Fruit fly (Drosophila melanogaster) whole organism, embryonic: ENCODE results near the gene CG15742.
A peak's percentile ranks its signal among the peaks of the same experiment; 100 is the strongest.

Source experiments
- CG10431 ChIP-seq: fragments of 200-800 bp; sonication (Bioruptor generic); optimal IDR thresholded peaks from 3 replicates; lab custom pipeline; 2018; ENCODE audit warnings: missing biosample characterization, mild to moderate bottlenecking, missing genetic modification characterization
- CG11696 ChIP-seq: fragments of 200-800 bp; sonication (Bioruptor generic); IDR thresholded peaks from 2 replicates; pipeline ENCODE4 v1.3.6; 2022; ENCODE audit warnings: missing biosample characterization, missing genetic modification characterization
- CG13123 ChIP-seq: fragments of 200-800 bp; sonication (Bioruptor generic); optimal IDR thresholded peaks from 2 replicates; lab custom pipeline; 2016; ENCODE audit warnings: missing biosample characterization, missing genetic modification characterization
- CG18262 ChIP-seq: fragments of 200-800 bp; optimal IDR thresholded peaks from 3 replicates; lab custom pipeline; 2019; ENCODE audit warnings: missing biosample characterization, mild to moderate bottlenecking, missing genetic modification characterization, moderate library complexity
- CG18476 ChIP-seq: fragments of 200-800 bp; sonication (Bioruptor generic); optimal IDR thresholded peaks from 2 replicates; lab custom pipeline; 2016; ENCODE audit warnings: missing biosample characterization, mild to moderate bottlenecking, missing genetic modification characterization
- CG2199 ChIP-seq: fragments of 200-800 bp; sonication (Bioruptor generic); IDR thresholded peaks from 3 replicates; pipeline ENCODE4 v1.3.6; 2022; ENCODE audit warnings: missing biosample characterization, missing genetic modification characterization
- CG31224 ChIP-seq: fragments of 200-800 bp; sonication (Bioruptor generic); IDR thresholded peaks from 2 replicates; pipeline ENCODE4 v1.3.6; 2022; ENCODE audit warnings: missing biosample characterization, missing genetic modification characterization
- CG4404 ChIP-seq: fragments of 200-800 bp; sonication (Bioruptor generic); IDR thresholded peaks from 2 replicates; pipeline ENCODE4 v1.3.6; 2022; ENCODE audit warnings: missing biosample characterization, missing genetic modification characterization
- CG4820 ChIP-seq: fragments of 200-800 bp; sonication (Bioruptor generic); optimal IDR thresholded peaks from 3 replicates; lab custom pipeline; 2016; ENCODE audit warnings: missing biosample characterization, missing genetic modification characterization
- CG6254 ChIP-seq: fragments of 200-800 bp; sonication (Bioruptor generic); optimal IDR thresholded peaks from 3 replicates; lab custom pipeline; 2017; ENCODE audit warnings: mild to moderate bottlenecking, missing biosample characterization, missing genetic modification reagents, missing genetic modification characterization
- CG8290 ChIP-seq, 3 experiments: fragments of 200-800 bp; sonication (Bioruptor generic); optimal IDR thresholded peaks; 2 replicates each; lab custom pipeline; 2016 to 2019; ENCODE audit warnings: missing biosample characterization in 3 of 3, missing genetic modification characterization in 3 of 3, mild to moderate bottlenecking in 2 of 3, moderate library complexity in 1 of 3
- CG8388 ChIP-seq: fragments of 200-800 bp; sonication (Bioruptor generic); optimal IDR thresholded peaks from 2 replicates; lab custom pipeline; 2019; ENCODE audit warnings: missing biosample characterization, mild to moderate bottlenecking, missing genetic modification characterization, moderate library complexity
- CG8924 ChIP-seq: fragments of 200-800 bp; optimal IDR thresholded peaks from 3 replicates; lab custom pipeline; 2019; ENCODE audit warnings: missing biosample characterization, mild to moderate bottlenecking, missing genetic modification characterization, moderate library complexity
- CG9437 ChIP-seq: fragments of 200-800 bp; sonication (Bioruptor generic); optimal IDR thresholded peaks from 2 replicates; lab custom pipeline; 2018; ENCODE audit warnings: missing biosample characterization, mild to moderate bottlenecking, missing genetic modification characterization
- CG9876 ChIP-seq: fragments of 200-800 bp; sonication (Bioruptor generic); optimal IDR thresholded peaks from 2 replicates; lab custom pipeline; 2016; ENCODE audit warnings: missing biosample characterization, missing genetic modification characterization
- CHES-1-like ChIP-seq: fragments of 200-800 bp; sonication (Bioruptor generic); optimal IDR thresholded peaks from 2 replicates; lab custom pipeline; 2016; ENCODE audit warnings: missing biosample characterization, missing genetic modification characterization
- Dref ChIP-seq: fragments of 200-800 bp; sonication (Bioruptor generic); IDR thresholded peaks from 2 replicates; pipeline ENCODE4 v1.3.6; 2022; ENCODE audit warnings: missing biosample characterization, missing genetic modification characterization
- Gug ChIP-seq: fragments of 200-800 bp; sonication (Bioruptor generic); IDR thresholded peaks from 4 replicates; pipeline ENCODE4 v1.3.6; 2022; ENCODE audit warnings: missing biosample characterization, missing genetic modification characterization
- H15 ChIP-seq: fragments of 200-800 bp; sonication (Bioruptor generic); IDR thresholded peaks from 3 replicates; pipeline ENCODE4 v1.3.6; 2022; ENCODE audit warnings: missing biosample characterization, missing genetic modification characterization
- HHEX ChIP-seq: fragments of 200-800 bp; sonication (Bioruptor generic); optimal IDR thresholded peaks from 3 replicates; lab custom pipeline; 2017; ENCODE audit warnings: missing biosample characterization, mild to moderate bottlenecking, missing genetic modification characterization, missing genetic modification reagents
- HLH4C ChIP-seq: fragments of 200-800 bp; sonication (Bioruptor generic); IDR thresholded peaks from 3 replicates; pipeline ENCODE4 v1.3.6; 2022; ENCODE audit warnings: missing biosample characterization, missing genetic modification characterization; ENCODE audit not compliant: partially characterized antibody
- MESR4 ChIP-seq: fragments of 200-800 bp; sonication (Bioruptor generic); optimal IDR thresholded peaks from 2 replicates; lab custom pipeline; 2018; ENCODE audit warnings: missing biosample characterization, mild to moderate bottlenecking, missing genetic modification characterization, moderate library complexity
- Med ChIP-seq: fragments of 200-800 bp; sonication (Bioruptor generic); peaks from one replicate; lab custom pipeline; 2016; ENCODE audit warnings: missing biosample characterization, missing genetic modification characterization, mild to moderate bottlenecking, inconsistent platforms, moderate library complexity
- NK7.1 ChIP-seq: fragments of 200-800 bp; sonication (Bioruptor generic); optimal IDR thresholded peaks from 3 replicates; lab custom pipeline; 2016; ENCODE audit warnings: missing biosample characterization, missing genetic modification characterization
- Ravus ChIP-seq: fragments of 200-800 bp; sonication (Bioruptor generic); IDR thresholded peaks from 2 replicates; pipeline ENCODE4 v1.3.6; 2022; ENCODE audit warnings: missing biosample characterization, missing genetic modification characterization
- Scr ChIP-seq: fragments of 200-800 bp; sonication (Bioruptor generic); IDR thresholded peaks from 2 replicates; pipeline ENCODE4 v1.3.6; 2022; ENCODE audit warnings: missing biosample characterization, missing genetic modification characterization; ENCODE audit not compliant: partially characterized antibody
- Sry-β ChIP-seq: fragments of 200-800 bp; sonication (Bioruptor generic); optimal IDR thresholded peaks from 2 replicates; lab custom pipeline; 2018; ENCODE audit warnings: missing biosample characterization, mild to moderate bottlenecking, missing genetic modification characterization, moderate library complexity
- ara ChIP-seq: fragments of 200-800 bp; sonication (Bioruptor generic); IDR thresholded peaks from 2 replicates; pipeline ENCODE4 v1.3.6; 2022; ENCODE audit warnings: missing biosample characterization, missing genetic modification characterization
- ato ChIP-seq: fragments of 200-800 bp; sonication (Bioruptor generic); IDR thresholded peaks from 2 replicates; pipeline ENCODE4 v1.3.6; 2022; ENCODE audit warnings: missing biosample characterization, missing genetic modification characterization; ENCODE audit not compliant: partially characterized antibody
- caup ChIP-seq: fragments of 200-800 bp; sonication (Bioruptor generic); optimal IDR thresholded peaks from 3 replicates; lab custom pipeline; 2017; ENCODE audit warnings: missing biosample characterization, mild to moderate bottlenecking, missing genetic modification characterization, moderate library complexity; ENCODE audit not compliant: severe bottlenecking
- da ChIP-seq: fragments of 200-800 bp; sonication (Bioruptor generic); optimal IDR thresholded peaks from 2 replicates; lab custom pipeline; 2016; ENCODE audit warnings: missing biosample characterization, missing genetic modification characterization
- dati ChIP-seq: fragments of 200-800 bp; sonication (Bioruptor generic); IDR thresholded peaks from 2 replicates; pipeline ENCODE4 v1.3.6; 2022; ENCODE audit warnings: missing biosample characterization, missing genetic modification characterization
- dm ChIP-seq: fragments of 200-800 bp; sonication (Bioruptor generic); optimal IDR thresholded peaks from 3 replicates; lab custom pipeline; 2016; ENCODE audit warnings: missing biosample characterization, missing genetic modification characterization
- fd64A ChIP-seq: fragments of 200-800 bp; sonication (Bioruptor generic); optimal IDR thresholded peaks from 3 replicates; lab custom pipeline; 2018; ENCODE audit warnings: missing biosample characterization, mild to moderate bottlenecking, missing genetic modification characterization
- ham ChIP-seq: fragments of 200-800 bp; sonication (Bioruptor generic); IDR thresholded peaks from 2 replicates; pipeline ENCODE4 v1.3.6; 2022; ENCODE audit warnings: missing biosample characterization, missing genetic modification characterization
- klu ChIP-seq: fragments of 200-800 bp; sonication (Bioruptor generic); IDR thresholded peaks from 2 replicates; pipeline ENCODE4 v1.3.6; 2022; ENCODE audit warnings: missing biosample characterization, missing genetic modification characterization
- knrl ChIP-seq: fragments of 200-800 bp; sonication (Bioruptor generic); IDR thresholded peaks from 3 replicates; pipeline ENCODE4 v1.3.6; 2022; ENCODE audit warnings: missing biosample characterization, missing genetic modification characterization; ENCODE audit not compliant: partially characterized antibody
- lmd ChIP-seq: fragments of 200-800 bp; sonication (Bioruptor generic); IDR thresholded peaks from 2 replicates; pipeline ENCODE4 v1.3.6; 2022; ENCODE audit warnings: missing biosample characterization, missing genetic modification characterization
- mirr ChIP-seq: fragments of 200-800 bp; sonication (Bioruptor generic); optimal IDR thresholded peaks from 3 replicates; lab custom pipeline; 2018; ENCODE audit warnings: missing biosample characterization, mild to moderate bottlenecking, missing genetic modification characterization
- sc ChIP-seq, 3 experiments: fragments of >200 bp in 2 of 3; fragments of 200-800 bp in 1 of 3; sonication (Bioruptor generic) in 1 of 3; optimal IDR thresholded peaks; 2 replicates in 2 of 3; 3 replicates in 1 of 3; lab custom pipeline; 2017; ENCODE audit warnings: mild to moderate bottlenecking in 1 of 3, missing biosample characterization in 1 of 3, missing genetic modification characterization in 1 of 3, missing genetic modification reagents in 1 of 3
- sens ChIP-seq: fragments of 200-800 bp; sonication (Bioruptor generic); peaks from one replicate; lab custom pipeline; 2016; ENCODE audit warnings: missing biosample characterization, missing genetic modification characterization
- sim ChIP-seq: fragments of 200-800 bp; sonication (Bioruptor generic); IDR thresholded peaks from 2 replicates; pipeline ENCODE4 v1.3.6; 2022; ENCODE audit warnings: missing biosample characterization, missing genetic modification characterization
- sisA ChIP-seq: fragments of 200-800 bp; sonication (Bioruptor generic); IDR thresholded peaks from 2 replicates; pipeline ENCODE4 v1.3.6; 2022; ENCODE audit warnings: missing biosample characterization, missing genetic modification characterization
- slp2 ChIP-seq: fragments of 200-800 bp; sonication (Bioruptor generic); optimal IDR thresholded peaks from 2 replicates; lab custom pipeline; 2016; ENCODE audit warnings: missing biosample characterization, missing genetic modification characterization
- sr ChIP-seq: fragments of 200-800 bp; sonication (Bioruptor generic); IDR thresholded peaks from 3 replicates; pipeline ENCODE4 v1.3.6; 2022; ENCODE audit warnings: missing biosample characterization, missing genetic modification characterization
- ssp ChIP-seq: fragments of 200-800 bp; sonication (Bioruptor generic); IDR thresholded peaks from 2 replicates; pipeline ENCODE4 v1.3.6; 2022; ENCODE audit warnings: missing biosample characterization, missing genetic modification characterization
- wek ChIP-seq: fragments of 200-800 bp; sonication (Bioruptor generic); optimal IDR thresholded peaks from 3 replicates; lab custom pipeline; 2018; ENCODE audit warnings: missing biosample characterization, mild to moderate bottlenecking, missing genetic modification characterization, moderate library complexity

The CG15742 gene

DNA sequence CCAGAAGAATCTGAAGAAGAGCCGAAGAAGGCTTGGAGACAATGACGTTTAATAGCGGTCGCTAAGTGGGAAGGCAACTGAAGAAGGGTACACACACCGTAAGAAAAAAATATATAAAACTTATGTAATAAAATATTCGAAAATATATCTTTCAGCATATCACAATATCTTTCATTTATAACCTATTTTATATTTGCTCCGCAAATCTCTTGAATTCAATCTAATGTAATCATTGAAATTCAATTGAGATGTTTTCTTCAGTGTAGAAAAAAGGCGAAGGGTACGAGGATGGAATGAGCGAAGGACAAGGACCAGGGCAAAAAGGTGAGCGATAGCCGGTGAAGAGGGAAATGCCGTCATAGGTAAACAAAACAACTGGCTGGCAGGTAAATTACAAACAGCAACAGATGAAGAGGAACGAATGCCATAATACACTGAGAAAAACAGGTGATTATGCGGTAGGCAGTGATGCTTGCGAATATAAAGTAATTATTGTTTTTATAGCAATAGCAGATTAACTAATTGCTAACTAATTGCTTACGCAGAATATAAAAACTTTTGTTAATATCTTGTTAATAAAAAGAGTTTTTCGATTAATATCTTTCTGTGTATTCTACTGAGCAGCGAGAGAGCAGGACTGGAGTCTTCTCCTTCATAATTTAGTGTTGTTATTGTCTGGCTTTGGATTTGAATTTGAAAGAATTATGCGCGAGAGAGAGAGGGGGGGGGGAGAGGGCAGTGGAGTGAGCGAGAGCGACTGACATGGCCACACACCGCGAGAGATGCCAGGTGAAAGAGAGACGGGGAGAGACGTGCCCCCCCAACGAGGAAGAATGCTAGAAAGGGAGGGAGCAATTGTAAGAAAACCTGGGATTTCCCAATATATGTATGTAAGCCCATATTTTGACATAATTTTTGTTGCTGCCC lies 24.2 kb downstream of the CG15742 start:
- TF ChIP-seq fd64A (GFP tag; lab: Kevin White, UChicago) (peak; percentile 69), slp2 (GFP tag; lab: Kevin White, UChicago) (peak; percentile 65), CG4820 (peak; percentile 89), knrl (GFP tag; lab: Robert Waterston, UW) (no peak), CG18262 (tag; lab: Kevin White, UChicago) (peak; percentile 92), CG8388 (GFP tag; lab: Kevin White, UChicago) (peak; percentile 80), HLH4C (GFP tag; lab: Robert Waterston, UW) (no peak), sisA (GFP tag; lab: Robert Waterston, UW) (peak; percentile 78), Gug (GFP tag; lab: Robert Waterston, UW) (peak; percentile 69), CG2199 (0 out of 3 replicates have a peak, but pooled peaks have one; percentile 44), ham (GFP tag; lab: Robert Waterston, UW) (0 out of 2 replicates have a peak, but pooled peaks have one; percentile 47), mirr (GFP tag; lab: Kevin White, UChicago) (no peak), MESR4 (GFP tag; lab: Kevin White, UChicago) (no peak), HHEX (peak; percentile 81), Ravus (peak; percentile 17), CG8924 (tag; lab: Kevin White, UChicago) (peak; percentile 92), ato (GFP tag; lab: Robert Waterston, UW) (no peak), CG4404 (peak; percentile 94), CG10431 (peak; percentile 29), Sry-β (GFP tag; lab: Kevin White, UChicago) (peak; percentile 42), ara (GFP tag; lab: Robert Waterston, UW) (peak; percentile 88), klu (GFP tag; lab: Robert Waterston, UW) (peak; percentile 33; the same call in 1 of the 2 replicates), sens (GFP tag; lab: Kevin White, UChicago) (peak; percentile 99), CG6254 (GFP tag; lab: Kevin White, UChicago) (peak; percentile 78), caup (peak; percentile 56), sc (optimal IDR thresholded peaks at IDR 0.05; lab: Kevin White, UChicago) (no peak), sc (GFP tag; optimal IDR thresholded peaks at IDR 0.05; lab: Kevin White, UChicago) (peak; percentile 77), wek (GFP tag; lab: Kevin White, UChicago) (peak; percentile 18), CG11696 (peak; percentile 55; the same call in 1 of the 2 replicates), Med (GFP tag; lab: Kevin White, UChicago) (peak; percentile 96), Dref (GFP tag; lab: Robert Waterston, UW) (no peak), da (GFP tag; lab: Kevin White, UChicago) (peak; percentile 66), CG9437 (peak; percentile 70), CG18476 (peak; percentile 80), Scr (no peak), H15 (peak; percentile 67; the same call in 2 of the 3 replicates), dm (GFP tag; lab: Kevin White, UChicago) (peak; percentile 52), CG31224 (GFP tag; lab: Robert Waterston, UW) (peak; percentile 69), CHES-1-like (GFP tag; lab: Kevin White, UChicago) (peak; percentile 77), NK7.1 (GFP tag; lab: Kevin White, UChicago) (peak; percentile 80), CG8290 (GFP tag; optimal IDR thresholded peaks at IDR 0.05; lab: Kevin White, UChicago) (peak; percentile 76), CG8290 (tag; optimal IDR thresholded peaks at IDR 0.05; lab: Kevin White, UChicago) (peak; percentile 14 to 34), CG13123 (peak; percentile 65), sim (peak; percentile 78; the same call in 1 of the 2 replicates), lmd (peak; percentile 75), CG9876 (peak; percentile 62), ssp (peak; percentile 74), sr (GFP tag; lab: Robert Waterston, UW) (no peak), dati (no peak)
